Worm (Caenorhabditis elegans) whole organism, L4/young adult: ENCODE results near the gene bir-1.

Experiments
- W03F9.2 ChIP-seq: fragments of 150-350 bp; optimal IDR thresholded peaks from 2 replicates; lab custom pipeline; 2014; ENCODE audit warnings: missing biosample characterization, missing genetic modification characterization
- dao-5 ChIP-seq: sonication (generic microtip); optimal IDR thresholded peaks from 2 replicates; lab custom pipeline; 2016; ENCODE audit warnings: missing genotype, missing genetic modification characterization, moderate library complexity, missing compliant biosample characterization
- him-1 ChIP-seq: sonication (generic microtip); optimal IDR thresholded peaks from 2 replicates; lab custom pipeline; 2016; ENCODE audit warnings: missing genotype, missing genetic modification reagents, missing genetic modification characterization, missing compliant biosample characterization

DNA sequence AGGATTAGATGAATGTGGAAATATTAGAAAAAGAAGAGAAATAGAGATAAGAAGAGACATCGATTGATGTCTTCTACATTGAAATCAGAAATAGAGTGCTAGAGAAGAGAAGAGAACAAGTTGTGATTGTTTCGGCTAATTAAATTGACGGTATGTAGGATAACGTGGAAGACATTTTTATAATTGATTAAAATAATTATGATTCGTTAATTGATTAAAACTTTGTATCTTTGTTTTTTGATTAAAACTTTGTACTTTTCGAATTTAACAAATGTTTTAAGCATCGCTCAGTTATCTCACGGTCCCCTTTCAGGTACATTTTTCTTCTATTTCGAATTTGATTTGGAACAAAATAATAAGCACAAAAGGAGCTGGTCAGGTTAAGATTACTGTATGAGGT, 28.2 kb downstream of the bir-1 start, which contains the start of gene lgc-44:
- TF ChIP-seq dao-5 (tag; lab: Kevin White, UChicago) (no peak), him-1 (tag; lab: Kevin White, UChicago) (no peak), W03F9.2 (tag; lab: Kevin White, UChicago) (no peak)
